Worm (Caenorhabditis elegans) whole organism, young adult: ENCODE data around the gene F46G10.4.

Source experiments
- B0019.2 ChIP-seq: fragments of 200-800 bp; sonication (Bioruptor generic); conservative IDR thresholded peaks from 2 replicates; pipeline ENCODE4 v1.3.6; 2022; ENCODE audit warnings: missing genetic modification reagents, missing genetic modification characterization, missing compliant biosample characterization
- B0261.1 ChIP-seq: sonication (generic microtip); optimal IDR thresholded peaks from 2 replicates; lab custom pipeline; 2016; ENCODE audit warnings: mild to moderate bottlenecking, missing genetic modification characterization, moderate library complexity, missing compliant biosample characterization
- F23B12.7 ChIP-seq: sonication (generic microtip); optimal IDR thresholded peaks from 2 replicates; lab custom pipeline; 2017; ENCODE audit warnings: missing genetic modification characterization, mild to moderate bottlenecking, missing compliant biosample characterization, antibody characterized with exemption, moderate library complexity; ENCODE audit not compliant: insufficient read depth
- F33H1.4 ChIP-seq: fragments of 200-800 bp; sonication (Bioruptor generic); IDR thresholded peaks from 2 replicates; pipeline ENCODE4 v1.3.6; 2022; ENCODE audit warnings: missing genetic modification reagents, missing genetic modification characterization, missing compliant biosample characterization
- F37B4.10 ChIP-seq: fragments of 200-800 bp; sonication (Bioruptor generic); IDR thresholded peaks from 2 replicates; pipeline ENCODE4 v1.3.6; 2022; ENCODE audit warnings: missing genetic modification characterization, missing compliant biosample characterization
- F52B5.7 ChIP-seq: sonication (generic microtip); optimal IDR thresholded peaks from 2 replicates; lab custom pipeline; 2016; ENCODE audit warnings: mild to moderate bottlenecking, missing genetic modification characterization, missing compliant biosample characterization
- F55B11.4 ChIP-seq: sonication (generic microtip); optimal IDR thresholded peaks from 2 replicates; lab custom pipeline; 2016; ENCODE audit warnings: missing compliant biosample characterization, missing genetic modification characterization, borderline replicate concordance; ENCODE audit not compliant: insufficient read depth
- F57A8.1 ChIP-seq: fragments of 200-800 bp; sonication (Bioruptor generic); optimal IDR thresholded peaks from 2 replicates; lab custom pipeline; 2018; ENCODE audit warnings: mild to moderate bottlenecking, missing genetic modification characterization, moderate library complexity, missing compliant biosample characterization
- K11D2.4 ChIP-seq: fragments of 200-800 bp; sonication (Bioruptor generic); IDR thresholded peaks from 2 replicates; pipeline ENCODE4 v1.3.6; 2022; ENCODE audit warnings: missing genetic modification reagents, missing genetic modification characterization, missing compliant biosample characterization
- Y53F4B.3 ChIP-seq: fragments of 200-800 bp; sonication (Bioruptor generic); IDR thresholded peaks from 2 replicates; pipeline ENCODE4 v1.3.6; 2022; ENCODE audit warnings: missing genetic modification reagents, missing genetic modification characterization, missing compliant biosample characterization
- Y67H2A.10 ChIP-seq: fragments of 200-800 bp; sonication (Bioruptor generic); conservative IDR thresholded peaks from 2 replicates; pipeline ENCODE4 v1.3.6; 2022; ENCODE audit warnings: missing genetic modification reagents, missing genetic modification characterization, missing compliant biosample characterization
- aptf-2 ChIP-seq: fragments of 200-800 bp; sonication (Bioruptor generic); conservative IDR thresholded peaks from 2 replicates; pipeline ENCODE4 v1.3.6; 2022; ENCODE audit warnings: missing genetic modification reagents, missing genetic modification characterization, missing compliant biosample characterization
- athp-1 ChIP-seq: sonication (generic microtip); optimal IDR thresholded peaks from 2 replicates; lab custom pipeline; 2017; ENCODE audit warnings: mild to moderate bottlenecking, missing genetic modification characterization, missing compliant biosample characterization
- cebp-2 ChIP-seq: fragments of 200-800 bp; sonication (Bioruptor generic); IDR thresholded peaks from 2 replicates; pipeline ENCODE4 v1.3.6; 2022; ENCODE audit warnings: missing genetic modification characterization, missing compliant biosample characterization
- ceh-100 ChIP-seq: fragments of 200-800 bp; sonication (Bioruptor generic); IDR thresholded peaks from 2 replicates; pipeline ENCODE4 v1.3.6; 2022; ENCODE audit warnings: missing genetic modification reagents, missing genetic modification characterization, missing compliant biosample characterization
- ceh-40 ChIP-seq: fragments of 200-800 bp; sonication (Bioruptor generic); IDR thresholded peaks from 2 replicates; pipeline ENCODE4 v1.3.6; 2022; ENCODE audit warnings: missing genetic modification characterization, missing compliant biosample characterization
- chd-7 ChIP-seq: sonication (generic microtip); optimal IDR thresholded peaks from 2 replicates; lab custom pipeline; 2016; ENCODE audit warnings: mild to moderate bottlenecking, missing genetic modification characterization, moderate library complexity, missing compliant biosample characterization
- dox-1 ChIP-seq: fragments of 200-800 bp; sonication (Bioruptor generic); IDR thresholded peaks from 2 replicates; pipeline ENCODE4 v1.3.6; 2022; ENCODE audit warnings: missing genetic modification reagents, missing genetic modification characterization, missing compliant biosample characterization
- dpl-1 ChIP-seq: fragments of 150-350 bp; optimal IDR thresholded peaks from 2 replicates; lab custom pipeline; 2014; ENCODE audit warnings: missing biosample characterization, missing genetic modification reagents, missing genetic modification characterization
- efl-1 ChIP-seq: fragments of 150-350 bp; optimal IDR thresholded peaks from 2 replicates; lab custom pipeline; 2014; ENCODE audit warnings: missing biosample characterization, missing genetic modification reagents, missing genetic modification characterization
- ekl-4 ChIP-seq: fragments of 200-800 bp; sonication (Bioruptor generic); IDR thresholded peaks from 2 replicates; pipeline ENCODE4 v1.3.6; 2022; ENCODE audit warnings: missing genetic modification reagents, missing genetic modification characterization, missing compliant biosample characterization
- ets-4 ChIP-seq: fragments of 200-800 bp; sonication (Bioruptor generic); optimal IDR thresholded peaks from 2 replicates; lab custom pipeline; 2018; ENCODE audit warnings: mild to moderate bottlenecking, missing genetic modification characterization, missing compliant biosample characterization
- gei-17 ChIP-seq: fragments of 200-800 bp; sonication (Bioruptor generic); optimal IDR thresholded peaks from 2 replicates; lab custom pipeline; 2018; ENCODE audit warnings: mild to moderate bottlenecking, missing genetic modification characterization, missing compliant biosample characterization
- hsf-1 ChIP-seq: fragments of 200-800 bp; sonication (Bioruptor generic); IDR thresholded peaks from 2 replicates; pipeline ENCODE4 v1.3.6; 2022; ENCODE audit warnings: missing genetic modification reagents, missing genetic modification characterization, missing compliant biosample characterization
- lag-1 ChIP-seq: fragments of 200-800 bp; sonication (Bioruptor generic); IDR thresholded peaks from 2 replicates; pipeline ENCODE4 v1.3.6; 2022; ENCODE audit warnings: missing genetic modification reagents, missing genetic modification characterization, missing compliant biosample characterization
- lin-26 ChIP-seq: fragments of 200-800 bp; sonication (Bioruptor generic); IDR thresholded peaks from 2 replicates; pipeline ENCODE4 v1.3.6; 2022; ENCODE audit warnings: missing genetic modification reagents, missing genetic modification characterization, missing compliant biosample characterization
- lin-40 ChIP-seq: sonication (generic microtip); optimal IDR thresholded peaks from 2 replicates; lab custom pipeline; 2016; ENCODE audit warnings: missing genetic modification characterization, mild to moderate bottlenecking, missing compliant biosample characterization, missing genotype, missing genetic modification reagents
- lin-54 ChIP-seq: fragments of 200-800 bp; sonication (Bioruptor generic); optimal IDR thresholded peaks from 2 replicates; lab custom pipeline; 2018; ENCODE audit warnings: mild to moderate bottlenecking, missing genetic modification characterization, missing compliant biosample characterization
- mcd-1 ChIP-seq: fragments of 200-800 bp; sonication (Bioruptor generic); IDR thresholded peaks from 2 replicates; pipeline ENCODE4 v1.3.6; 2022; ENCODE audit warnings: missing genetic modification reagents, missing genetic modification characterization, missing compliant biosample characterization
- mes-4 ChIP-seq: sonication (generic microtip); optimal IDR thresholded peaks from 2 replicates; lab custom pipeline; 2016; ENCODE audit warnings: missing genotype, missing genetic modification characterization, missing compliant biosample characterization
- nfya-1 ChIP-seq: sonication (generic microtip); optimal IDR thresholded peaks from 2 replicates; lab custom pipeline; 2017; ENCODE audit warnings: antibody characterized with exemption, missing compliant biosample characterization, missing genetic modification characterization, borderline replicate concordance; ENCODE audit not compliant: insufficient read depth
- nfya-2 ChIP-seq: fragments of 200-800 bp; sonication (Bioruptor generic); IDR thresholded peaks from 2 replicates; pipeline ENCODE4 v1.3.6; 2022; ENCODE audit warnings: missing genetic modification reagents, missing genetic modification characterization, missing compliant biosample characterization
- nhr-90 ChIP-seq: sonication (generic microtip); optimal IDR thresholded peaks from 2 replicates; lab custom pipeline; 2016; ENCODE audit warnings: missing genotype, mild to moderate bottlenecking, missing genetic modification characterization, missing compliant biosample characterization
- pbrm-1 ChIP-seq: fragments of 200-800 bp; sonication (Bioruptor generic); IDR thresholded peaks from 2 replicates; pipeline ENCODE4 v1.3.6; 2022; ENCODE audit warnings: missing genetic modification reagents, missing genetic modification characterization, missing compliant biosample characterization
- rcor-1 ChIP-seq: fragments of 200-800 bp; sonication (Bioruptor generic); IDR thresholded peaks from 2 replicates; pipeline ENCODE4 v1.3.6; 2022; ENCODE audit warnings: missing genetic modification reagents, missing genetic modification characterization, missing compliant biosample characterization
- rec-8 ChIP-seq, 2 experiments: sonication (generic microtip); optimal IDR thresholded peaks; 2 replicates each; lab custom pipeline; 2016; ENCODE audit warnings: mild to moderate bottlenecking in 2 of 2, missing genetic modification characterization in 2 of 2, missing genetic modification reagents in 2 of 2, missing genotype in 2 of 2, missing biosample characterization in 1 of 2, missing compliant biosample characterization in 1 of 2, moderate library complexity in 1 of 2
- rpc-1 ChIP-seq, 2 experiments: fragments of 150-350 bp in 1 of 2; sonication (generic microtip) in 1 of 2; optimal IDR thresholded peaks; 2 replicates each; lab custom pipeline; 2014 to 2018; ENCODE audit warnings: missing biosample characterization in 1 of 2, missing genetic modification characterization in 1 of 2, missing genetic modification reagents in 1 of 2, missing genotype in 1 of 2
- snpc-1.1 ChIP-seq: sonication (generic microtip); optimal IDR thresholded peaks from 2 replicates; lab custom pipeline; 2017; ENCODE audit warnings: missing genetic modification characterization, mild to moderate bottlenecking, missing compliant biosample characterization, antibody characterized with exemption, moderate library complexity, missing genotype, missing genetic modification reagents; ENCODE audit not compliant: insufficient read depth
- snpc-1.3 ChIP-seq: sonication (generic microtip); optimal IDR thresholded peaks from 2 replicates; lab custom pipeline; 2017; ENCODE audit warnings: missing genetic modification characterization, mild to moderate bottlenecking, missing compliant biosample characterization, antibody characterized with exemption, moderate library complexity, missing genotype, missing genetic modification reagents; ENCODE audit not compliant: insufficient read depth
- snpc-4 ChIP-seq, 5 experiments: fragments of 150-350 bp in 1 of 5; sonication (generic microtip) in 4 of 5; optimal IDR thresholded peaks; 2 replicates each; lab custom pipeline; 2014 to 2018; ENCODE audit warnings: missing genetic modification characterization in 5 of 5, missing biosample characterization in 3 of 5, antibody characterized with exemption in 2 of 5, mild to moderate bottlenecking in 2 of 5, missing compliant biosample characterization in 2 of 5, missing genotype in 2 of 5, moderate library complexity in 2 of 5, missing genetic modification reagents in 1 of 5
- somi-1 ChIP-seq: fragments of 200-800 bp; sonication (Bioruptor generic); optimal IDR thresholded peaks from 2 replicates; lab custom pipeline; 2018; ENCODE audit warnings: mild to moderate bottlenecking, missing genetic modification characterization, missing compliant biosample characterization
- tbp1 ChIP-seq: fragments of 200-800 bp; sonication (Bioruptor generic); optimal IDR thresholded peaks from 2 replicates; lab custom pipeline; 2018; ENCODE audit warnings: mild to moderate bottlenecking, missing genetic modification characterization, missing compliant biosample characterization
- zim-3 ChIP-seq: sonication (generic microtip); optimal IDR thresholded peaks from 2 replicates; lab custom pipeline; 2017; ENCODE audit warnings: mild to moderate bottlenecking, missing genetic modification characterization, moderate library complexity, missing compliant biosample characterization
- ztf-18 ChIP-seq: sonication (generic microtip); optimal IDR thresholded peaks from 2 replicates; lab custom pipeline; 2016; ENCODE audit warnings: missing genotype, mild to moderate bottlenecking, missing genetic modification characterization, missing compliant biosample characterization
- ztf-25 ChIP-seq: fragments of 200-800 bp; sonication (Bioruptor generic); IDR thresholded peaks from 2 replicates; pipeline ENCODE4 v1.3.6; 2022; ENCODE audit warnings: missing genetic modification reagents, missing genetic modification characterization, missing compliant biosample characterization

The F46G10.4 gene

DNA sequence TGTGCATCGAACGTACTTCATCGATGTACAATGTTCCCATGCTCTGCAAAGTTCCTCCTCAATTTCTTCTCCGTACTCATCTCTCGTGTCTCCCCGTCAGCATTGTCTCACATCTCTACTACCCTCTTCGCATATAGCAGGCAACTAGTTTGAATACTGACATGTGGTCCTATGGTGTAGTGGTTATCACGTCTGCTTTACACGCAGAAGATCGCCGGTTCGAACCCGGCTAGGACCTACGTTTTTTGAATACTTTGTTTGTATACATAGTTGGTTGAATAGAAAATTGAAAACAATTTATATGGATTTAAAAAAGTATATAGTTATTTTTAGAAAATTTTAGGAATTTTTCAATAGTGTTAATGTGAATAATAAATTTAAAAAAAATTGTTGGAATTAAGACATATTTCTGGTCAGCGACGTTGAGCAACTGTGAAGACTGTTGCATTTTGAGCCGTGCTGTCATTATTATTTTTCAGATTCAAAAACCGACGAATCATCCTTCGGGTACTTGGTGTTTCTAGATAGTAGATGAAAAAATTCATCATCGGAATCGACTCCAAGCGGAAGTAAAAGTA lies 26.9 kb upstream of the F46G10.4 start (continued):
- TF ChIP-seq ceh-40 (GFP tag; lab: Robert Waterston, UW) (peak; percentile 92), B0261.1 (tag; lab: Kevin White, UChicago) (peak; percentile 98), snpc-1.3 (tag; lab: Kevin White, UChicago) (peak; percentile 91), chd-7 (peak; percentile 91), ztf-18 (tag; lab: Kevin White, UChicago) (peak; percentile 77), somi-1 (GFP tag; lab: Kevin White, UChicago) (peak; percentile 83), tbp1 (GFP tag; lab: Kevin White, UChicago) (peak; percentile 99), rpc-1 (optimal IDR thresholded peaks at IDR 0.05; lab: Kevin White, UChicago) (peak; percentile 99), rpc-1 (tag; optimal IDR thresholded peaks at IDR 0.05; lab: Kevin White, UChicago) (peak; percentile 100), rcor-1 (GFP tag; lab: Robert Waterston, UW) (peak; percentile 93; the same call in 1 of the 2 replicates), dpl-1 (GFP tag; lab: Kevin White, UChicago) (peak; percentile 12), athp-1 (tag; lab: Kevin White, UChicago) (peak; percentile 86), cebp-2 (GFP tag; lab: Robert Waterston, UW) (peak; percentile 90), lin-26 (GFP tag; lab: Robert Waterston, UW) (peak; percentile 97), snpc-4 (GFP tag; optimal IDR thresholded peaks at IDR 0.05; lab: Kevin White, UChicago) (peak; percentile 86), snpc-4 (tag; optimal IDR thresholded peaks at IDR 0.05; lab: Kevin White, UChicago) (peak in 3 of 4 experiments; percentile 60 to 84 (median 80)), aptf-2 (no peak), dox-1 (GFP tag; lab: Robert Waterston, UW) (peak; percentile 89; the same call in 1 of the 2 replicates), B0019.2 (GFP tag; lab: Robert Waterston, UW) (peak; percentile 52; the same call in 1 of the 2 replicates), ets-4 (GFP tag; lab: Kevin White, UChicago) (peak; percentile 63), F37B4.10 (GFP tag; lab: Robert Waterston, UW) (0 out of 2 replicates have a peak, but pooled peaks have one; percentile 92), K11D2.4 (GFP tag; lab: Robert Waterston, UW) (peak; percentile 82), F23B12.7 (tag; lab: Kevin White, UChicago) (peak; percentile 91), nhr-90 (peak; percentile 92), F52B5.7 (peak; percentile 94), Y67H2A.10 (GFP tag; lab: Robert Waterston, UW) (no peak), efl-1 (GFP tag; lab: Kevin White, UChicago) (no peak), F55B11.4 (tag; lab: Kevin White, UChicago) (peak; percentile 10), nfya-2 (no peak), gei-17 (peak; percentile 70), nfya-1 (tag; lab: Kevin White, UChicago) (no peak), ceh-100 (peak; percentile 56), rec-8 (tag; optimal IDR thresholded peaks at IDR 0.05; lab: Kevin White, UChicago) (peak; percentile 91 to 94), Y53F4B.3 (GFP tag; lab: Robert Waterston, UW) (peak; percentile 65), mcd-1 (GFP tag; lab: Robert Waterston, UW) (no peak; the same call in none of the 2 replicates), lag-1 (no peak), ztf-25 (GFP tag; lab: Robert Waterston, UW) (peak; percentile 98), hsf-1 (no peak), lin-54 (GFP tag; lab: Kevin White, UChicago) (no peak), pbrm-1 (GFP tag; lab: Robert Waterston, UW) (peak; percentile 89), lin-40 (tag; lab: Kevin White, UChicago) (no peak), F33H1.4 (GFP tag; lab: Robert Waterston, UW) (no peak), ekl-4 (GFP tag; lab: Robert Waterston, UW) (peak; percentile 87), zim-3 (tag; lab: Kevin White, UChicago) (peak; percentile 91), F57A8.1 (GFP tag; lab: Kevin White, UChicago) (peak; percentile 82), snpc-1.1 (tag; lab: Kevin White, UChicago) (peak; percentile 81), mes-4 (tag; lab: Kevin White, UChicago) (peak; percentile 85)
